Fruit fly (Drosophila melanogaster): ENCODE data around the gene CG17560.

dm6 chr3R:16630564-16630963, 12.8 kb downstream of the CG17560 start:
- TF ChIP-seq fd96Ca (GFP tag; IDR thresholded peaks at IDR 0.05) (no peak), CG9948 (tag; optimal IDR thresholded peaks at IDR 0.05) (no peak), Pif1B (GFP tag; optimal IDR thresholded peaks at IDR 0.05) (no peak), EcR (GFP tag; optimal IDR thresholded peaks at IDR 0.05) (no peak)
